Fruit fly (Drosophila melanogaster) whole organism, embryonic: ENCODE results near the gene Ppt1.

Experiments used
- BEAF-32 ChIP-seq: fragments of 200-800 bp; sonication (Bioruptor generic); optimal IDR thresholded peaks from 3 replicates; lab custom pipeline; 2017; ENCODE audit warnings: missing biosample characterization, missing genetic modification characterization, mild to moderate bottlenecking, moderate library complexity, missing genetic modification reagents
- CG10366 ChIP-seq: fragments of 200-800 bp; sonication (Bioruptor generic); IDR thresholded peaks from 2 replicates; pipeline ENCODE4 v1.3.6; 2022; ENCODE audit warnings: missing biosample characterization, missing genetic modification characterization
- CG10543 ChIP-seq: fragments of 200-800 bp; sonication (Bioruptor generic); optimal IDR thresholded peaks from 3 replicates; lab custom pipeline; 2017; ENCODE audit warnings: missing biosample characterization, mild to moderate bottlenecking, missing genetic modification characterization, moderate library complexity
- CG10979 ChIP-seq: fragments of 200-800 bp; sonication (Bioruptor generic); optimal IDR thresholded peaks from 2 replicates; lab custom pipeline; 2018; ENCODE audit warnings: missing biosample characterization, mild to moderate bottlenecking, missing genetic modification characterization, moderate library complexity
- CG11093 ChIP-seq: fragments of 200-800 bp; sonication (Bioruptor generic); IDR thresholded peaks from 3 replicates; pipeline ENCODE4 v1.3.6; 2022; ENCODE audit warnings: missing biosample characterization, missing genetic modification characterization
- CG11504 ChIP-seq: fragments of 200-800 bp; sonication (Bioruptor generic); optimal IDR thresholded peaks from 3 replicates; lab custom pipeline; 2019; ENCODE audit warnings: missing biosample characterization, mild to moderate bottlenecking, missing genetic modification characterization, moderate library complexity
- CG12104 ChIP-seq: fragments of 200-800 bp; sonication (Bioruptor generic); optimal IDR thresholded peaks from 3 replicates; lab custom pipeline; 2016; ENCODE audit warnings: missing biosample characterization, missing genetic modification characterization
- CG12155 ChIP-seq: fragments of 200-800 bp; sonication (Bioruptor generic); optimal IDR thresholded peaks from 3 replicates; lab custom pipeline; 2016; ENCODE audit warnings: missing biosample characterization, missing genetic modification characterization
- CG12236 ChIP-seq: fragments of 200-800 bp; sonication (Bioruptor generic); optimal IDR thresholded peaks from 2 replicates; lab custom pipeline; 2016; ENCODE audit warnings: missing biosample characterization, missing genetic modification characterization
- CG12769 ChIP-seq: fragments of 200-800 bp; sonication (Bioruptor generic); optimal IDR thresholded peaks from 2 replicates; lab custom pipeline; 2019; ENCODE audit warnings: missing biosample characterization, mild to moderate bottlenecking, missing genetic modification characterization, moderate library complexity
- CG12942 ChIP-seq: fragments of 200-800 bp; sonication (Bioruptor generic); optimal IDR thresholded peaks from 3 replicates; lab custom pipeline; 2016; ENCODE audit warnings: missing biosample characterization, missing genetic modification characterization
- CG13296 ChIP-seq: fragments of 200-800 bp; sonication (Bioruptor generic); optimal IDR thresholded peaks from 3 replicates; lab custom pipeline; 2018; ENCODE audit warnings: missing biosample characterization, mild to moderate bottlenecking, missing genetic modification characterization
- CG14050 ChIP-seq: fragments of 200-800 bp; sonication (Bioruptor generic); IDR thresholded peaks from 3 replicates; pipeline ENCODE4 v1.3.6; 2022; ENCODE audit warnings: missing biosample characterization, missing genetic modification characterization
- CG14860 ChIP-seq: fragments of 200-800 bp; sonication (Bioruptor generic); IDR thresholded peaks from 3 replicates; pipeline ENCODE4 v1.3.6; 2022; ENCODE audit warnings: missing biosample characterization, missing genetic modification characterization; ENCODE audit not compliant: partially characterized antibody
- CG17361 ChIP-seq: fragments of 200-800 bp; sonication (Bioruptor generic); IDR thresholded peaks from 3 replicates; pipeline ENCODE4 v1.3.6; 2022; ENCODE audit warnings: missing biosample characterization, missing genetic modification characterization
- CG2116 ChIP-seq: fragments of 200-800 bp; sonication (Bioruptor generic); optimal IDR thresholded peaks from 3 replicates; lab custom pipeline; 2018; ENCODE audit warnings: missing biosample characterization, mild to moderate bottlenecking, missing genetic modification characterization
- CG2678 ChIP-seq: fragments of 200-800 bp; sonication (Bioruptor generic); optimal IDR thresholded peaks from 3 replicates; lab custom pipeline; 2019; ENCODE audit warnings: missing biosample characterization, mild to moderate bottlenecking, missing genetic modification characterization, moderate library complexity
- CG31365 ChIP-seq: fragments of 200-800 bp; sonication (Bioruptor generic); optimal IDR thresholded peaks from 2 replicates; lab custom pipeline; 2018; ENCODE audit warnings: missing biosample characterization, mild to moderate bottlenecking, missing genetic modification characterization
- CG31388 ChIP-seq: fragments of 200-800 bp; sonication (Bioruptor generic); optimal IDR thresholded peaks from 2 replicates; lab custom pipeline; 2016; ENCODE audit warnings: missing biosample characterization, missing genetic modification characterization
- CG3281 ChIP-seq: fragments of 200-800 bp; sonication (Bioruptor generic); optimal IDR thresholded peaks from 3 replicates; lab custom pipeline; 2017; ENCODE audit warnings: missing biosample characterization, mild to moderate bottlenecking, missing genetic modification characterization
- CG33557 ChIP-seq: fragments of 200-800 bp; sonication (Bioruptor generic); optimal IDR thresholded peaks from 2 replicates; lab custom pipeline; 2019; ENCODE audit warnings: missing biosample characterization, mild to moderate bottlenecking, missing genetic modification characterization, moderate library complexity
- CG3726 ChIP-seq: fragments of 200-800 bp; sonication (Bioruptor generic); IDR thresholded peaks from 3 replicates; pipeline ENCODE4, ENCODE4 v1.3.6; 2022; ENCODE audit warnings: missing biosample characterization, missing genetic modification characterization
- CG4328 ChIP-seq: fragments of 200-800 bp; sonication (Bioruptor generic); optimal IDR thresholded peaks from 3 replicates; lab custom pipeline; 2017; ENCODE audit warnings: missing biosample characterization, missing genetic modification reagents, missing genetic modification characterization
- CG7928 ChIP-seq: fragments of 200-800 bp; sonication (Bioruptor generic); optimal IDR thresholded peaks from 2 replicates; lab custom pipeline; 2017; ENCODE audit warnings: missing biosample characterization, mild to moderate bottlenecking, missing genetic modification characterization
- CG8388 ChIP-seq: fragments of 200-800 bp; sonication (Bioruptor generic); optimal IDR thresholded peaks from 2 replicates; lab custom pipeline; 2019; ENCODE audit warnings: missing biosample characterization, mild to moderate bottlenecking, missing genetic modification characterization, moderate library complexity
- CG8765 ChIP-seq: fragments of 200-800 bp; sonication (Bioruptor generic); IDR thresholded peaks from 2 replicates; pipeline ENCODE4 v1.3.6; 2022; ENCODE audit warnings: missing biosample characterization, missing genetic modification characterization
- CG9437 ChIP-seq: fragments of 200-800 bp; sonication (Bioruptor generic); optimal IDR thresholded peaks from 2 replicates; lab custom pipeline; 2018; ENCODE audit warnings: missing biosample characterization, mild to moderate bottlenecking, missing genetic modification characterization
- Med ChIP-seq: fragments of 200-800 bp; sonication (Bioruptor generic); peaks from one replicate; lab custom pipeline; 2016; ENCODE audit warnings: missing biosample characterization, missing genetic modification characterization, mild to moderate bottlenecking, inconsistent platforms, moderate library complexity
- NfI ChIP-seq: fragments of 200-800 bp; sonication (Bioruptor generic); optimal IDR thresholded peaks from 3 replicates; lab custom pipeline; 2018; ENCODE audit warnings: missing biosample characterization, mild to moderate bottlenecking, missing genetic modification characterization, moderate library complexity
- Poxn ChIP-seq: fragments of 200-800 bp; sonication (Bioruptor generic); IDR thresholded peaks from 2 replicates; pipeline ENCODE4 v1.3.6; 2022; ENCODE audit warnings: missing biosample characterization, missing genetic modification characterization
- Tbp ChIP-seq: fragments of >200 bp; optimal IDR thresholded peaks from 2 replicates; lab custom pipeline; 2018; ENCODE audit warnings: missing biosample characterization, missing genetic modification characterization
- ase ChIP-seq: fragments of 200-800 bp; sonication (Bioruptor generic); IDR thresholded peaks from 3 replicates; pipeline ENCODE4 v1.3.6; 2022; ENCODE audit warnings: missing biosample characterization, missing genetic modification characterization
- ato ChIP-seq: fragments of 200-800 bp; sonication (Bioruptor generic); IDR thresholded peaks from 2 replicates; pipeline ENCODE4 v1.3.6; 2022; ENCODE audit warnings: missing biosample characterization, missing genetic modification characterization; ENCODE audit not compliant: partially characterized antibody
- cwo ChIP-seq: fragments of 200-800 bp; sonication (Bioruptor generic); optimal IDR thresholded peaks from 3 replicates; lab custom pipeline; 2017; ENCODE audit warnings: missing biosample characterization, missing genetic modification characterization, mild to moderate bottlenecking, moderate library complexity, missing genetic modification reagents
- eve ChIP-seq, 2 experiments: fragments of >200 bp; optimal IDR thresholded peaks; 2 replicates each; lab custom pipeline; 2017; ENCODE audit warnings: missing biosample characterization in 2 of 2, missing genetic modification characterization in 2 of 2
- ewg ChIP-seq: fragments of 200-800 bp; sonication (Bioruptor generic); optimal IDR thresholded peaks from 3 replicates; lab custom pipeline; 2017; ENCODE audit warnings: mild to moderate bottlenecking, missing biosample characterization, missing genetic modification reagents, missing genetic modification characterization
- hth ChIP-seq: fragments of >200 bp; optimal IDR thresholded peaks from 2 replicates; lab custom pipeline; 2017; ENCODE audit warnings: inconsistent platforms
- jing ChIP-seq: fragments of 200-800 bp; sonication (Bioruptor generic); optimal IDR thresholded peaks from 2 replicates; lab custom pipeline; 2018; ENCODE audit warnings: missing biosample characterization, mild to moderate bottlenecking, missing genetic modification characterization
- jumu ChIP-seq: fragments of 200-800 bp; sonication (Bioruptor generic); optimal IDR thresholded peaks from 3 replicates; lab custom pipeline; 2016; ENCODE audit warnings: missing biosample characterization, missing genetic modification characterization
- lbe ChIP-seq: fragments of 200-800 bp; sonication (Bioruptor generic); optimal IDR thresholded peaks from 2 replicates; lab custom pipeline; 2016; ENCODE audit warnings: missing biosample characterization, mild to moderate bottlenecking, missing genetic modification characterization
- nerfin-2 ChIP-seq: fragments of 200-800 bp; sonication (Bioruptor generic); IDR thresholded peaks from 2 replicates; pipeline ENCODE4 v1.3.6; 2022; ENCODE audit warnings: missing biosample characterization, missing genetic modification characterization; ENCODE audit not compliant: partially characterized antibody
- psq ChIP-seq: fragments of 200-800 bp; sonication (Bioruptor generic); optimal IDR thresholded peaks from 2 replicates; lab custom pipeline; 2017; ENCODE audit warnings: missing biosample characterization, missing genetic modification characterization
- sens-2 ChIP-seq: fragments of 200-800 bp; sonication (Bioruptor generic); IDR thresholded peaks from 2 replicates; pipeline ENCODE4 v1.3.6; 2022; ENCODE audit warnings: missing biosample characterization, missing genetic modification characterization
- sim ChIP-seq: fragments of 200-800 bp; sonication (Bioruptor generic); IDR thresholded peaks from 2 replicates; pipeline ENCODE4 v1.3.6; 2022; ENCODE audit warnings: missing biosample characterization, missing genetic modification characterization
- sisA ChIP-seq: fragments of 200-800 bp; sonication (Bioruptor generic); IDR thresholded peaks from 2 replicates; pipeline ENCODE4 v1.3.6; 2022; ENCODE audit warnings: missing biosample characterization, missing genetic modification characterization
- tgo ChIP-seq: fragments of 200-800 bp; sonication (Bioruptor generic); IDR thresholded peaks from 3 replicates; pipeline ENCODE4 v1.3.6; 2022; ENCODE audit warnings: missing biosample characterization, missing genetic modification characterization
- toy ChIP-seq: fragments of 200-800 bp; sonication (Bioruptor generic); IDR thresholded peaks from 2 replicates; pipeline ENCODE4 v1.3.6; 2022; ENCODE audit warnings: missing biosample characterization, missing genetic modification characterization
- vnd ChIP-seq: fragments of 200-800 bp; sonication (Bioruptor generic); IDR thresholded peaks from 3 replicates; pipeline ENCODE4 v1.3.6; 2022; ENCODE audit warnings: missing biosample characterization, missing genetic modification characterization; ENCODE audit not compliant: partially characterized antibody
- vvl ChIP-seq: fragments of 200-800 bp; sonication (Bioruptor generic); IDR thresholded peaks from 2 replicates; pipeline ENCODE4 v1.3.6; 2022; ENCODE audit warnings: missing biosample characterization, missing genetic modification characterization
- yki ChIP-seq: fragments of >200 bp; optimal IDR thresholded peaks from 3 replicates; lab custom pipeline; 2018
- zen2 ChIP-seq: fragments of 200-800 bp; sonication (Bioruptor generic); IDR thresholded peaks from 3 replicates; pipeline ENCODE4 v1.3.6; 2022; ENCODE audit warnings: missing biosample characterization, missing genetic modification characterization; ENCODE audit not compliant: partially characterized antibody
- zfh2 ChIP-seq: fragments of 200-800 bp; sonication (Bioruptor generic); optimal IDR thresholded peaks from 2 replicates; lab custom pipeline; 2016; ENCODE audit warnings: missing biosample characterization, missing genetic modification characterization

The Ppt1 gene

DNA sequence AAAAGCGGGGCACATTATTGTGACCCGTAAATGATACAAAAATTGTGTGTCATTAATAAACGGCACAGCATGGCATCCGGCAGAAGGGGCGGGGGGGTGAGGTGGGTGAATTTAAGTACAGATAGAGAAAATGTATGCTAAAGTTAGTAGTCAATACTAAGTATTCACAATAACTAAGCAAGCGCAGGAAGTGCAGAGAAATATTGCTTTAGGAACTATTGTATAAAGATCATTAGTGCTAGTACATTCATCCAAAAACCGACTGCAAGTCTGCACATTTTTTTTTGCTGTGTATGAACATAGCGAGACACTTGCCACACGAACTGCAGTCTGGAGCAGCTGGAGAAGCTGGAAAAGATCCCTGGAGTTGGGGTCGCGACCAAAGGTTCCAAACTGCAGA is 20.6 kb downstream of the Ppt1 start (continued):
- no peak for TF ChIP-seq Poxn (GFP tag; lab: Robert Waterston, UW)
- no peak for TF ChIP-seq CG10543 (GFP tag; lab: Kevin White, UChicago)
- TF ChIP-seq CG3281 (GFP tag; lab: Kevin White, UChicago), result no peak
- TF ChIP-seq Tbp (GFP tag; lab: Kevin White, UChicago), result no peak
- TF ChIP-seq CG12769, result no peak
- no peak for TF ChIP-seq CG13296 (GFP tag; lab: Kevin White, UChicago)
- peak; percentile 33; the same call in 1 of the 2 replicates for TF ChIP-seq CG8765
- peak; percentile 0 for TF ChIP-seq CG11504 (tag; lab: Kevin White, UChicago)
- no peak for TF ChIP-seq CG4328
- TF ChIP-seq zfh2 (GFP tag; lab: Kevin White, UChicago), result no peak
- no peak for TF ChIP-seq CG7928
- TF ChIP-seq CG8388 (GFP tag; lab: Kevin White, UChicago), result no peak
- no peak for TF ChIP-seq CG31388 (GFP tag; lab: Kevin White, UChicago)
- no peak for TF ChIP-seq nerfin-2 (GFP tag; lab: Robert Waterston, UW)
- TF ChIP-seq jumu, result no peak
- TF ChIP-seq cwo (GFP tag; lab: Kevin White, UChicago), result no peak
- TF ChIP-seq zen2 (GFP tag; lab: Robert Waterston, UW), result no peak
- TF ChIP-seq toy (GFP tag; lab: Robert Waterston, UW), result no peak
- no peak for TF ChIP-seq CG2678 (tag; lab: Kevin White, UChicago)
- no peak for TF ChIP-seq ewg (GFP tag; lab: Kevin White, UChicago)
- TF ChIP-seq tgo (GFP tag; lab: Robert Waterston, UW), result peak; percentile 14; the same call in 1 of the 3 replicates
- TF ChIP-seq sens-2 (GFP tag; lab: Robert Waterston, UW), result peak; percentile 14; the same call in 1 of the 2 replicates
- no peak for TF ChIP-seq ase (GFP tag; lab: Robert Waterston, UW)
- no peak for TF ChIP-seq CG12155 (GFP tag; lab: Kevin White, UChicago)
- TF ChIP-seq CG10979 (tag; lab: Kevin White, UChicago), result peak; percentile 50
- TF ChIP-seq CG12104, result no peak
- no peak for TF ChIP-seq yki (lab: Kevin White, UChicago)
- no peak for TF ChIP-seq hth (lab: Kevin White, UChicago)
- TF ChIP-seq CG2116 (GFP tag; lab: Kevin White, UChicago), result no peak
- no peak for TF ChIP-seq psq (GFP tag; lab: Kevin White, UChicago)
- no peak for TF ChIP-seq CG3726 (GFP tag; lab: Robert Waterston, UW)
- TF ChIP-seq eve (GFP tag; optimal IDR thresholded peaks at IDR 0.05; lab: Kevin White, UChicago), result no peak
- no peak for TF ChIP-seq CG9437
- no peak for TF ChIP-seq BEAF-32 (GFP tag; lab: Kevin White, UChicago)
- no peak for TF ChIP-seq jing (GFP tag; lab: Kevin White, UChicago)
- TF ChIP-seq CG11093 (GFP tag; lab: Robert Waterston, UW), result no peak
- TF ChIP-seq ato (GFP tag; lab: Robert Waterston, UW), result no peak
- TF ChIP-seq sisA (GFP tag; lab: Robert Waterston, UW), result peak; percentile 44
- TF ChIP-seq lbe, result no peak
- no peak for TF ChIP-seq CG14050 (GFP tag; lab: Robert Waterston, UW)
- TF ChIP-seq CG33557 (GFP tag; lab: Kevin White, UChicago), result peak; percentile 28
- no peak for TF ChIP-seq CG12942 (GFP tag; lab: Kevin White, UChicago)
- no peak for TF ChIP-seq vnd (GFP tag; lab: Robert Waterston, UW)
- TF ChIP-seq CG31365, result no peak
- no peak for TF ChIP-seq CG10366
- no peak for TF ChIP-seq NfI (GFP tag; lab: Kevin White, UChicago)
- TF ChIP-seq CG17361, result 0 out of 3 replicates have a peak, but pooled peaks have one; percentile 27
- no peak for TF ChIP-seq vvl (GFP tag; lab: Robert Waterston, UW)
- TF ChIP-seq Med (GFP tag; lab: Kevin White, UChicago), result peak; percentile 26
- TF ChIP-seq CG12236 (GFP tag; lab: Kevin White, UChicago), result no peak
- TF ChIP-seq sim (GFP tag; lab: Robert Waterston, UW), result no peak
- no peak for TF ChIP-seq CG14860 (GFP tag; lab: Robert Waterston, UW)
